Fruit fly (Drosophila melanogaster): ENCODE data around the gene CG17803.

Gene CG17803

dm6 chr3R:17810951-17811706, 9.8 kb upstream of the CG17803 start, which contains the start of the genes Alg1 and tinc:
Alg1 (minus strand) TSS chr3R:17811134.
tinc (plus strand) TSS chr3R:17811541.
- TF ChIP-seq usp (GFP tag; optimal IDR thresholded peaks at IDR 0.05) (no peak), pan (optimal IDR thresholded peaks at IDR 0.05) (no peak)

dm6 chr3R:17809014-17809413, 7.7 kb upstream of the CG17803 start, which contains the start of gene Odj:
Odj (minus strand) TSS chr3R:17809222.
- TF ChIP-seq CG8478 (optimal IDR thresholded peaks at IDR 0.05) (no peak), usp (GFP tag; optimal IDR thresholded peaks at IDR 0.05) (no peak), pan (optimal IDR thresholded peaks at IDR 0.05) (no peak), Dll (optimal IDR thresholded peaks at IDR 0.05) (no peak)

- TF ChIP-seq pan (optimal IDR thresholded peaks at IDR 0.05) (no peak), EcR (GFP tag; optimal IDR thresholded peaks at IDR 0.05) (no peak), Dll (optimal IDR thresholded peaks at IDR 0.05) (no peak), usp (GFP tag; optimal IDR thresholded peaks at IDR 0.05) (no peak), CG8478 (optimal IDR thresholded peaks at IDR 0.05) (no peak), psq (optimal IDR thresholded peaks at IDR 0.05) (no peak)
Observed at dm6 chr3R:17807035-17807606, 5.8 kb upstream of the CG17803 start, which contains the start of gene CG17801. CG17801 (minus strand) TSS chr3R:17807085.

dm6 chr3R:17805092-17805491, 3.8 kb upstream of the CG17803 start, which contains the start of gene Nnk:
Nnk (minus strand) TSS chr3R:17805249.
- no peak for TF ChIP-seq pan (optimal IDR thresholded peaks at IDR 0.05)
- TF ChIP-seq Dll (optimal IDR thresholded peaks at IDR 0.05): no peak
- no peak for TF ChIP-seq usp (GFP tag; optimal IDR thresholded peaks at IDR 0.05)
- TF ChIP-seq EcR (GFP tag; optimal IDR thresholded peaks at IDR 0.05): no peak
- TF ChIP-seq CG8478 (optimal IDR thresholded peaks at IDR 0.05): no peak
- TF ChIP-seq psq (optimal IDR thresholded peaks at IDR 0.05): no peak

dm6 chr3R:17803025-17803424, 1.7 kb upstream of the CG17803 start, which contains the start of gene CG17806:
CG17806 (minus strand) TSS chr3R:17803260.
- TF ChIP-seq CG8478 (optimal IDR thresholded peaks at IDR 0.05): no peak
- no peak for TF ChIP-seq psq (optimal IDR thresholded peaks at IDR 0.05)
- no peak for TF ChIP-seq EcR (GFP tag; optimal IDR thresholded peaks at IDR 0.05)
- no peak for TF ChIP-seq Dll (optimal IDR thresholded peaks at IDR 0.05)
- TF ChIP-seq pan (optimal IDR thresholded peaks at IDR 0.05): no peak
- no peak for TF ChIP-seq usp (GFP tag; optimal IDR thresholded peaks at IDR 0.05)

dm6 chr3R:17798211-17798737, 3.0 kb downstream of the CG17803 start, which contains the start of gene CG7379:
CG7379 (minus strand) TSS chr3R:17798304.
- no peak for TF ChIP-seq Dll (optimal IDR thresholded peaks at IDR 0.05)
- TF ChIP-seq usp (GFP tag; optimal IDR thresholded peaks at IDR 0.05): no peak
- no peak for TF ChIP-seq CG8478 (optimal IDR thresholded peaks at IDR 0.05)
- no peak for TF ChIP-seq EcR (GFP tag; optimal IDR thresholded peaks at IDR 0.05)

dm6 chr3R:17795561-17796170, 5.6 kb downstream of the CG17803 start:
- no peak for TF ChIP-seq pan (optimal IDR thresholded peaks at IDR 0.05)
- no peak for TF ChIP-seq Dll (optimal IDR thresholded peaks at IDR 0.05)
- no peak for TF ChIP-seq usp (GFP tag; optimal IDR thresholded peaks at IDR 0.05)
- TF ChIP-seq psq (optimal IDR thresholded peaks at IDR 0.05): no peak
- no peak for TF ChIP-seq CG8478 (optimal IDR thresholded peaks at IDR 0.05)
- TF ChIP-seq EcR (GFP tag; optimal IDR thresholded peaks at IDR 0.05): no peak

dm6 chr3R:17795075-17795420, 6.3 kb downstream of the CG17803 start, which contains the start of gene pasi1:
pasi1 (plus strand) TSS chr3R:17795075.
- TF ChIP-seq EcR (GFP tag; optimal IDR thresholded peaks at IDR 0.05) (no peak), usp (GFP tag; optimal IDR thresholded peaks at IDR 0.05) (no peak), CG8478 (optimal IDR thresholded peaks at IDR 0.05) (no peak), Dll (optimal IDR thresholded peaks at IDR 0.05) (no peak), psq (optimal IDR thresholded peaks at IDR 0.05) (no peak), pan (optimal IDR thresholded peaks at IDR 0.05) (no peak)

dm6 chr3R:17794335-17795074, 6.8 kb downstream of the CG17803 start, which contains the start of gene CG43102:
CG43102 (minus strand) TSS chr3R:17794490.
- no peak for TF ChIP-seq psq (optimal IDR thresholded peaks at IDR 0.05)
- TF ChIP-seq CG8478 (optimal IDR thresholded peaks at IDR 0.05): no peak
- TF ChIP-seq EcR (GFP tag; optimal IDR thresholded peaks at IDR 0.05): no peak
- TF ChIP-seq usp (GFP tag; optimal IDR thresholded peaks at IDR 0.05): no peak
- TF ChIP-seq pan (optimal IDR thresholded peaks at IDR 0.05): no peak
- no peak for TF ChIP-seq Dll (optimal IDR thresholded peaks at IDR 0.05)

- TF ChIP-seq Dll (optimal IDR thresholded peaks at IDR 0.05): no peak
Observed at dm6 chr3R:17793287-17793686, 8.0 kb downstream of the CG17803 start.

- TF ChIP-seq Dll (optimal IDR thresholded peaks at IDR 0.05) (no peak), CG8478 (optimal IDR thresholded peaks at IDR 0.05) (no peak), usp (GFP tag; optimal IDR thresholded peaks at IDR 0.05) (no peak), pan (optimal IDR thresholded peaks at IDR 0.05) (no peak), psq (optimal IDR thresholded peaks at IDR 0.05) (no peak)
Observed at dm6 chr3R:17789937-17790336, 11.4 kb downstream of the CG17803 start.

Measured in whole organism.